Fruit fly (Drosophila melanogaster) whole organism, embryonic: Measurements from ENCODE around the gene CG15186.
A peak's percentile ranks its signal among the peaks of the same experiment; 100 is the strongest.

Source experiments
- Antp ChIP-seq: fragments of 200-800 bp; sonication (Bioruptor generic); optimal IDR thresholded peaks from 3 replicates; lab custom pipeline; 2016; ENCODE audit warnings: missing biosample characterization, missing genetic modification characterization
- Asciz ChIP-seq: fragments of 200-800 bp; sonication (Bioruptor generic); optimal IDR thresholded peaks from 2 replicates; lab custom pipeline; 2017; ENCODE audit warnings: missing biosample characterization, mild to moderate bottlenecking, missing genetic modification characterization, missing genetic modification reagents
- C15 ChIP-seq: fragments of 200-800 bp; sonication (Bioruptor generic); IDR thresholded peaks from 3 replicates; pipeline ENCODE4 v1.3.6; 2022; ENCODE audit warnings: missing biosample characterization, missing genetic modification characterization
- CG10274 ChIP-seq: fragments of 200-800 bp; sonication (Bioruptor generic); optimal IDR thresholded peaks from 3 replicates; lab custom pipeline; 2017; ENCODE audit warnings: missing biosample characterization, mild to moderate bottlenecking, missing genetic modification characterization
- CG10462 ChIP-seq: fragments of 200-800 bp; sonication (Bioruptor generic); optimal IDR thresholded peaks from 2 replicates; lab custom pipeline; 2016; ENCODE audit warnings: missing biosample characterization, missing genetic modification characterization
- CG12391 ChIP-seq: fragments of 200-800 bp; sonication (Bioruptor generic); optimal IDR thresholded peaks from 3 replicates; lab custom pipeline; 2018; ENCODE audit warnings: missing biosample characterization, mild to moderate bottlenecking, missing genetic modification characterization, moderate library complexity
- CG12744 ChIP-seq: fragments of 200-800 bp; sonication (Bioruptor generic); optimal IDR thresholded peaks from 2 replicates; lab custom pipeline; 2016; ENCODE audit warnings: missing biosample characterization, missing genetic modification characterization
- CG14441 ChIP-seq: fragments of 200-800 bp; sonication (Bioruptor generic); IDR thresholded peaks from 2 replicates; pipeline ENCODE4 v1.3.6; 2022; ENCODE audit warnings: missing biosample characterization, missing genetic modification characterization
- CG15073 ChIP-seq: fragments of 200-800 bp; sonication (Bioruptor generic); optimal IDR thresholded peaks from 2 replicates; lab custom pipeline; 2016; ENCODE audit warnings: missing biosample characterization, missing genetic modification characterization
- CG15514 ChIP-seq: fragments of 200-800 bp; sonication (Bioruptor generic); optimal IDR thresholded peaks from 3 replicates; lab custom pipeline; 2017; ENCODE audit warnings: missing biosample characterization, missing genetic modification characterization, mild to moderate bottlenecking, moderate library complexity, missing genetic modification reagents
- CG16815 ChIP-seq: fragments of 200-800 bp; sonication (Bioruptor generic); optimal IDR thresholded peaks from 3 replicates; lab custom pipeline; 2017; ENCODE audit warnings: missing biosample characterization, mild to moderate bottlenecking, missing genetic modification characterization
- CG17186 ChIP-seq: fragments of 200-800 bp; sonication (Bioruptor generic); optimal IDR thresholded peaks from 3 replicates; lab custom pipeline; 2017; ENCODE audit warnings: missing biosample characterization, missing genetic modification reagents, missing genetic modification characterization
- CG1792 ChIP-seq: fragments of 200-800 bp; sonication (Bioruptor generic); optimal IDR thresholded peaks from 2 replicates; lab custom pipeline; 2016; ENCODE audit warnings: missing biosample characterization, missing genetic modification characterization
- CG2712 ChIP-seq: fragments of 200-800 bp; optimal IDR thresholded peaks from 3 replicates; lab custom pipeline; 2019; ENCODE audit warnings: missing biosample characterization, mild to moderate bottlenecking, missing genetic modification characterization, moderate library complexity
- CG2889 ChIP-seq: fragments of 200-800 bp; sonication (Bioruptor generic); IDR thresholded peaks from 3 replicates; pipeline ENCODE4 v1.3.6; 2022; ENCODE audit warnings: missing biosample characterization, missing genetic modification characterization
- CG33213 ChIP-seq: fragments of 200-800 bp; sonication (Bioruptor generic); optimal IDR thresholded peaks from 3 replicates; lab custom pipeline; 2016; ENCODE audit warnings: missing biosample characterization, missing genetic modification characterization
- CG34224 ChIP-seq: fragments of 200-800 bp; sonication (Bioruptor generic); IDR thresholded peaks from 3 replicates; pipeline ENCODE4 v1.3.6; 2022; ENCODE audit warnings: missing biosample characterization, missing genetic modification characterization; ENCODE audit not compliant: partially characterized antibody
- CG42726 ChIP-seq: fragments of 200-800 bp; sonication (Bioruptor generic); IDR thresholded peaks from 2 replicates; pipeline ENCODE4 v1.3.6; 2022; ENCODE audit warnings: missing biosample characterization, missing genetic modification characterization; ENCODE audit not compliant: partially characterized antibody
- CG4424 ChIP-seq: fragments of 200-800 bp; sonication (Bioruptor generic); optimal IDR thresholded peaks from 3 replicates; lab custom pipeline; 2016; ENCODE audit warnings: missing biosample characterization, missing genetic modification characterization
- CG4707 ChIP-seq: fragments of 200-800 bp; sonication (Bioruptor generic); optimal IDR thresholded peaks from 2 replicates; lab custom pipeline; 2018; ENCODE audit warnings: missing biosample characterization, mild to moderate bottlenecking, missing genetic modification characterization, moderate library complexity
- CG6254 ChIP-seq: fragments of 200-800 bp; sonication (Bioruptor generic); optimal IDR thresholded peaks from 3 replicates; lab custom pipeline; 2017; ENCODE audit warnings: mild to moderate bottlenecking, missing biosample characterization, missing genetic modification reagents, missing genetic modification characterization
- CG6791 ChIP-seq: fragments of 200-800 bp; sonication (Bioruptor generic); IDR thresholded peaks from 3 replicates; pipeline ENCODE4 v1.3.6; 2022; ENCODE audit warnings: missing biosample characterization, missing genetic modification characterization; ENCODE audit not compliant: partially characterized antibody
- CG7839 ChIP-seq: fragments of 200-800 bp; sonication (Bioruptor generic); optimal IDR thresholded peaks from 3 replicates; lab custom pipeline; 2018; ENCODE audit warnings: missing biosample characterization, mild to moderate bottlenecking, missing genetic modification characterization, moderate library complexity
- CG9609 ChIP-seq: fragments of 200-800 bp; sonication (Bioruptor generic); optimal IDR thresholded peaks from 3 replicates; lab custom pipeline; 2016; ENCODE audit warnings: missing biosample characterization, missing genetic modification characterization
- CG9817 ChIP-seq: fragments of 200-800 bp; sonication (Bioruptor generic); optimal IDR thresholded peaks from 2 replicates; lab custom pipeline; 2018; ENCODE audit warnings: missing biosample characterization, mild to moderate bottlenecking, missing genetic modification characterization, moderate library complexity
- CG9932 ChIP-seq: fragments of 200-800 bp; sonication (Bioruptor generic); IDR thresholded peaks from 2 replicates; pipeline ENCODE4 v1.3.6; 2022; ENCODE audit warnings: missing biosample characterization, missing genetic modification characterization
- CoRest ChIP-seq: fragments of 200-800 bp; sonication (Bioruptor generic); optimal IDR thresholded peaks from 3 replicates; lab custom pipeline; 2018; ENCODE audit warnings: missing biosample characterization, mild to moderate bottlenecking, missing genetic modification characterization, moderate library complexity
- D19A ChIP-seq: fragments of 200-800 bp; optimal IDR thresholded peaks from 3 replicates; lab custom pipeline; 2019; ENCODE audit warnings: missing biosample characterization, mild to moderate bottlenecking, missing genetic modification characterization, moderate library complexity
- Dbx ChIP-seq: fragments of 200-800 bp; sonication (Bioruptor generic); IDR thresholded peaks from 3 replicates; pipeline ENCODE4 v1.3.6; 2022; ENCODE audit warnings: missing biosample characterization, missing genetic modification characterization
- E2f2 ChIP-seq: fragments of 200-800 bp; sonication (Bioruptor generic); IDR thresholded peaks from 2 replicates; pipeline ENCODE4 v1.3.6; 2022; ENCODE audit warnings: missing biosample characterization, missing genetic modification characterization
- Ets65A ChIP-seq: fragments of 200-800 bp; sonication (Bioruptor generic); peaks from one replicate; lab custom pipeline; 2016; ENCODE audit warnings: missing biosample characterization, missing genetic modification characterization
- Fer2 ChIP-seq: fragments of 200-800 bp; sonication (Bioruptor generic); optimal IDR thresholded peaks from 2 replicates; lab custom pipeline; 2018; ENCODE audit warnings: missing biosample characterization, mild to moderate bottlenecking, missing genetic modification characterization, moderate library complexity
- Gsc ChIP-seq: fragments of 200-800 bp; sonication (Bioruptor generic); IDR thresholded peaks from 2 replicates; pipeline ENCODE4 v1.3.6; 2022; ENCODE audit warnings: missing biosample characterization, missing genetic modification characterization
- HHEX ChIP-seq: fragments of 200-800 bp; sonication (Bioruptor generic); optimal IDR thresholded peaks from 3 replicates; lab custom pipeline; 2017; ENCODE audit warnings: missing biosample characterization, mild to moderate bottlenecking, missing genetic modification characterization, missing genetic modification reagents
- HLH54F ChIP-seq: fragments of 200-800 bp; sonication (Bioruptor generic); optimal IDR thresholded peaks from 3 replicates; lab custom pipeline; 2016; ENCODE audit warnings: missing biosample characterization, missing genetic modification characterization
- Meics ChIP-seq: fragments of 200-800 bp; sonication (Bioruptor generic); optimal IDR thresholded peaks from 2 replicates; lab custom pipeline; 2017; ENCODE audit warnings: missing biosample characterization, mild to moderate bottlenecking, missing genetic modification characterization
- Ravus ChIP-seq: fragments of 200-800 bp; sonication (Bioruptor generic); IDR thresholded peaks from 2 replicates; pipeline ENCODE4 v1.3.6; 2022; ENCODE audit warnings: missing biosample characterization, missing genetic modification characterization
- Rfx ChIP-seq: fragments of 200-800 bp; sonication (Bioruptor generic); IDR thresholded peaks from 2 replicates; pipeline ENCODE4 v1.3.6; 2022; ENCODE audit warnings: missing biosample characterization, missing genetic modification characterization
- Side ChIP-seq: fragments of 200-800 bp; sonication (Bioruptor generic); optimal IDR thresholded peaks from 2 replicates; lab custom pipeline; 2016; ENCODE audit warnings: missing biosample characterization, missing genetic modification characterization
- az2 ChIP-seq: fragments of 200-800 bp; sonication (Bioruptor generic); optimal IDR thresholded peaks from 3 replicates; lab custom pipeline; 2016; ENCODE audit warnings: missing biosample characterization, missing genetic modification characterization
- bsh ChIP-seq, 2 experiments: fragments of 200-800 bp; sonication (Bioruptor generic); optimal IDR thresholded peaks; 2 replicates each; lab custom pipeline; 2017 to 2018; ENCODE audit warnings: mild to moderate bottlenecking in 2 of 2, missing biosample characterization in 2 of 2, missing genetic modification characterization in 2 of 2, moderate library complexity in 1 of 2
- en ChIP-seq: fragments of 200-800 bp; sonication (Bioruptor generic); optimal IDR thresholded peaks from 2 replicates; lab custom pipeline; 2016; ENCODE audit warnings: missing biosample characterization, missing genetic modification characterization
- jumu ChIP-seq: fragments of 200-800 bp; sonication (Bioruptor generic); optimal IDR thresholded peaks from 3 replicates; lab custom pipeline; 2016; ENCODE audit warnings: missing biosample characterization, missing genetic modification characterization
- lmd ChIP-seq: fragments of 200-800 bp; sonication (Bioruptor generic); IDR thresholded peaks from 2 replicates; pipeline ENCODE4 v1.3.6; 2022; ENCODE audit warnings: missing biosample characterization, missing genetic modification characterization
- nerfin-1 ChIP-seq: fragments of 200-800 bp; sonication (Bioruptor generic); optimal IDR thresholded peaks from 3 replicates; lab custom pipeline; 2019; ENCODE audit warnings: missing biosample characterization, mild to moderate bottlenecking, missing genetic modification characterization, moderate library complexity
- otp ChIP-seq: fragments of 200-800 bp; sonication (Bioruptor generic); IDR thresholded peaks from 3 replicates; pipeline ENCODE4, ENCODE4 v1.3.6; 2022; ENCODE audit warnings: missing biosample characterization, missing genetic modification characterization
- pros ChIP-seq: fragments of 200-800 bp; sonication (Bioruptor generic); optimal IDR thresholded peaks from 3 replicates; lab custom pipeline; 2019; ENCODE audit warnings: missing biosample characterization, mild to moderate bottlenecking, missing genetic modification characterization, moderate library complexity
- slou ChIP-seq: fragments of 200-800 bp; sonication (Bioruptor generic); optimal IDR thresholded peaks from 3 replicates; lab custom pipeline; 2016; ENCODE audit warnings: missing biosample characterization, missing genetic modification characterization
- trh ChIP-seq: fragments of 200-800 bp; sonication (Bioruptor generic); optimal IDR thresholded peaks from 2 replicates; lab custom pipeline; 2016; ENCODE audit warnings: missing biosample characterization, missing genetic modification characterization
- wdn ChIP-seq: fragments of 200-800 bp; sonication (Bioruptor generic); IDR thresholded peaks from 2 replicates; pipeline ENCODE4 v1.3.6; 2022; ENCODE audit warnings: missing biosample characterization, missing genetic modification characterization
- yki ChIP-seq: fragments of >200 bp; optimal IDR thresholded peaks from 3 replicates; lab custom pipeline; 2018
- zfh1 ChIP-seq: fragments of 200-800 bp; sonication (Bioruptor generic); IDR thresholded peaks from 3 replicates; pipeline ENCODE4 v1.3.6; 2022; ENCODE audit warnings: missing biosample characterization, missing genetic modification characterization

Gene CG15186

DNA sequence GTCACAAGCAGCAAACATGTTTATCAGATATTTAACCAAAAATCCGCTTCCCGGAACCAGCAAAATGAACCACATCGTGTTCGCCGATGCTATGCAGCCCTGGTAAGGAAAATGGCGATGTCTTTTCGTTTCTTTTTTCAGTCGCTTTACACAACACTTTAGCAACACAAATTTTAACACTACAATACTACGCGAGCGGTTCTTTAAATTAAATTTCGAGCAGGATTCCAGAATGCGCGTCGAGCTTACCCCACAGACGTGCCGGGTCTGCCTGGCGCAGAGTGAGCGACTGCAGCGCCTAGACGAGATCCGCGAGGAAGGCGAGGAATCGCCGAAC lies 21.1 kb upstream of the CG15186 start, which contains the start of gene Zif (continued):
- TF ChIP-seq C15 (GFP tag; lab: Robert Waterston, UW) (no peak), CG10274 (no peak), CG10462 (GFP tag; lab: Kevin White, UChicago) (no peak), Dbx (GFP tag; lab: Robert Waterston, UW) (peak; percentile 65; the same call in 2 of the 3 replicates), HHEX (GFP tag; lab: Kevin White, UChicago) (no peak), Asciz (GFP tag; lab: Kevin White, UChicago) (no peak), Antp (GFP tag; lab: Kevin White, UChicago) (peak; percentile 42), CG17186 (GFP tag; lab: Kevin White, UChicago) (peak; percentile 34), Gsc (no peak), CG4424 (GFP tag; lab: Kevin White, UChicago) (peak; percentile 15), yki (lab: Kevin White, UChicago) (no peak), CG9609 (GFP tag; lab: Kevin White, UChicago) (peak; percentile 58), wdn (GFP tag; lab: Robert Waterston, UW) (peak; percentile 44; the same call in 1 of the 2 replicates), az2 (GFP tag; lab: Kevin White, UChicago) (peak; percentile 46), CG42726 (no peak), Ets65A (GFP tag; lab: Kevin White, UChicago) (peak; percentile 95), CoRest (tag; lab: Kevin White, UChicago) (peak; percentile 29), CG34224 (GFP tag; lab: Robert Waterston, UW) (no peak), CG12744 (GFP tag; lab: Kevin White, UChicago) (no peak), en (GFP tag; lab: Kevin White, UChicago) (no peak), zfh1 (GFP tag; lab: Robert Waterston, UW) (peak; percentile 47; the same call in 1 of the 3 replicates), Side (peak; percentile 37), Meics (GFP tag; lab: Kevin White, UChicago) (no peak), Rfx (peak; percentile 87), lmd (no peak; the same call in 1 of the 2 replicates), CG14441 (0 out of 2 replicates have a peak, but pooled peaks have one; percentile 26), CG1792 (peak; percentile 30), slou (no peak), otp (no peak), CG9817 (tag; lab: Kevin White, UChicago) (peak; percentile 58), CG6254 (GFP tag; lab: Kevin White, UChicago) (no peak), CG15073 (GFP tag; lab: Kevin White, UChicago) (no peak), CG4707 (GFP tag; lab: Kevin White, UChicago) (no peak), CG6791 (GFP tag; lab: Robert Waterston, UW) (0 out of 3 replicates have a peak, but pooled peaks have one; percentile 10), nerfin-1 (tag; lab: Kevin White, UChicago) (no peak), Ravus (GFP tag; lab: Robert Waterston, UW) (no peak), CG15514 (GFP tag; lab: Kevin White, UChicago) (peak; percentile 98), CG7839 (tag; lab: Kevin White, UChicago) (no peak), E2f2 (GFP tag; lab: Robert Waterston, UW) (peak; percentile 82), CG2889 (GFP tag; lab: Robert Waterston, UW) (no peak), CG16815 (GFP tag; lab: Kevin White, UChicago) (peak; percentile 21), D19A (no peak), jumu (GFP tag; lab: Kevin White, UChicago) (no peak), HLH54F (GFP tag; lab: Kevin White, UChicago) (peak; percentile 71), pros (GFP tag; lab: Kevin White, UChicago) (no peak), bsh (GFP tag; optimal IDR thresholded peaks at IDR 0.05; lab: Kevin White, UChicago) (no peak), CG2712 (tag; lab: Kevin White, UChicago) (peak; percentile 27), Fer2 (tag; lab: Kevin White, UChicago) (no peak), CG9932 (GFP tag; lab: Robert Waterston, UW) (peak; percentile 89), CG33213 (GFP tag; lab: Kevin White, UChicago) (peak; percentile 36), CG12391 (tag; lab: Kevin White, UChicago) (peak; percentile 27), trh (GFP tag; lab: Kevin White, UChicago) (no peak)
